Worm (Caenorhabditis elegans) whole organism, young adult: ENCODE data around the gene gly-14.
A peak's percentile ranks its signal among the peaks of the same experiment; 100 is the strongest.

Source experiments
- B0261.1 ChIP-seq: sonication (generic microtip); optimal IDR thresholded peaks from 2 replicates; lab custom pipeline; 2016; ENCODE audit warnings: mild to moderate bottlenecking, missing genetic modification characterization, moderate library complexity, missing compliant biosample characterization
- D2030.7 ChIP-seq: fragments of 200-800 bp; sonication (Bioruptor generic); IDR thresholded peaks from 2 replicates; pipeline ENCODE4 v1.3.6; 2022; ENCODE audit warnings: missing genetic modification reagents, missing genetic modification characterization, missing compliant biosample characterization
- F22D6.2 ChIP-seq: sonication (generic microtip); optimal IDR thresholded peaks from 2 replicates; lab custom pipeline; 2016; ENCODE audit warnings: mild to moderate bottlenecking, missing genetic modification characterization, missing compliant biosample characterization
- F33H1.4 ChIP-seq: fragments of 200-800 bp; sonication (Bioruptor generic); IDR thresholded peaks from 2 replicates; pipeline ENCODE4 v1.3.6; 2022; ENCODE audit warnings: missing genetic modification reagents, missing genetic modification characterization, missing compliant biosample characterization
- F37B4.10 ChIP-seq: fragments of 200-800 bp; sonication (Bioruptor generic); IDR thresholded peaks from 2 replicates; pipeline ENCODE4 v1.3.6; 2022; ENCODE audit warnings: missing genetic modification characterization, missing compliant biosample characterization
- F39B2.1 ChIP-seq: fragments of 200-800 bp; sonication (Bioruptor generic); IDR thresholded peaks from 2 replicates; pipeline ENCODE4 v1.3.6; 2022; ENCODE audit warnings: missing genetic modification reagents, missing genetic modification characterization, missing compliant biosample characterization
- Y53G8AR.9 ChIP-seq: fragments of 200-800 bp; sonication (Bioruptor generic); conservative IDR thresholded peaks from 2 replicates; pipeline ENCODE4 v1.3.6; 2022; ENCODE audit warnings: missing genetic modification reagents, missing genetic modification characterization, missing compliant biosample characterization
- ama-1 ChIP-seq, 3 experiments: fragments of 150-350 bp in 1 of 3; sonication (generic microtip) in 2 of 3; optimal IDR thresholded peaks; 2 replicates each; lab custom pipeline; 2014 to 2018; ENCODE audit warnings: missing biosample characterization in 2 of 3, missing genetic modification characterization in 2 of 3, missing genetic modification reagents in 2 of 3
- aptf-2 ChIP-seq: fragments of 200-800 bp; sonication (Bioruptor generic); conservative IDR thresholded peaks from 2 replicates; pipeline ENCODE4 v1.3.6; 2022; ENCODE audit warnings: missing genetic modification reagents, missing genetic modification characterization, missing compliant biosample characterization
- atf-7 ChIP-seq: sonication (generic microtip); optimal IDR thresholded peaks from 2 replicates; lab custom pipeline; 2017; ENCODE audit warnings: mild to moderate bottlenecking, missing genetic modification characterization, missing compliant biosample characterization
- attf-3 ChIP-seq: fragments of 200-800 bp; sonication (Bioruptor generic); conservative IDR thresholded peaks from 2 replicates; pipeline ENCODE4 v1.3.6; 2022; ENCODE audit warnings: missing genetic modification reagents, missing genetic modification characterization, missing compliant biosample characterization
- attf-5 ChIP-seq: fragments of 200-800 bp; sonication (Bioruptor generic); optimal IDR thresholded peaks from 2 replicates; lab custom pipeline; 2018; ENCODE audit warnings: mild to moderate bottlenecking, missing genetic modification characterization, missing compliant biosample characterization
- bed-1 ChIP-seq: fragments of 200-800 bp; sonication (Bioruptor generic); IDR thresholded peaks from 2 replicates; pipeline ENCODE4 v1.3.6; 2022; ENCODE audit warnings: missing genetic modification reagents, missing genetic modification characterization, missing compliant biosample characterization
- cebp-1 ChIP-seq, 2 experiments: fragments of 200-800 bp in 1 of 2; sonication (Bioruptor generic) in 1 of 2; sonication (generic microtip) in 1 of 2; IDR thresholded peaks in 1 of 2; optimal IDR thresholded peaks in 1 of 2; 2 replicates each; pipeline versions ENCODE4 v1.3.6 to Lab custom; 2017 to 2022; ENCODE audit warnings: missing compliant biosample characterization in 2 of 2, missing genetic modification characterization in 2 of 2, mild to moderate bottlenecking in 1 of 2, missing genetic modification reagents in 1 of 2, moderate library complexity in 1 of 2
- ceh-100 ChIP-seq: fragments of 200-800 bp; sonication (Bioruptor generic); IDR thresholded peaks from 2 replicates; pipeline ENCODE4 v1.3.6; 2022; ENCODE audit warnings: missing genetic modification reagents, missing genetic modification characterization, missing compliant biosample characterization
- ceh-79 ChIP-seq: sonication (generic microtip); optimal IDR thresholded peaks from 2 replicates; lab custom pipeline; 2017; ENCODE audit warnings: mild to moderate bottlenecking, missing genetic modification characterization, missing compliant biosample characterization
- chd-7 ChIP-seq: sonication (generic microtip); optimal IDR thresholded peaks from 2 replicates; lab custom pipeline; 2016; ENCODE audit warnings: mild to moderate bottlenecking, missing genetic modification characterization, moderate library complexity, missing compliant biosample characterization
- dpff-1 ChIP-seq: sonication (generic microtip); optimal IDR thresholded peaks from 2 replicates; lab custom pipeline; 2017; ENCODE audit warnings: mild to moderate bottlenecking, missing genetic modification characterization, missing compliant biosample characterization
- egl-18 ChIP-seq: fragments of 200-800 bp; sonication (Bioruptor generic); IDR thresholded peaks from 2 replicates; pipeline ENCODE4 v1.3.6; 2022; ENCODE audit warnings: missing genetic modification reagents, missing genetic modification characterization, missing compliant biosample characterization
- egl-44 ChIP-seq: fragments of 200-800 bp; sonication (Bioruptor generic); IDR thresholded peaks from 2 replicates; pipeline ENCODE4 v1.3.6; 2022; ENCODE audit warnings: missing genetic modification reagents, missing genetic modification characterization, missing compliant biosample characterization
- egrh-3 ChIP-seq: fragments of 200-800 bp; sonication (Bioruptor generic); IDR thresholded peaks from 2 replicates; pipeline ENCODE4 v1.3.6; 2022; ENCODE audit warnings: missing genetic modification reagents, missing genetic modification characterization, missing compliant biosample characterization
- fkh-3 ChIP-seq: sonication (generic microtip); optimal IDR thresholded peaks from 2 replicates; lab custom pipeline; 2016; ENCODE audit warnings: mild to moderate bottlenecking, missing genetic modification characterization, missing compliant biosample characterization
- hmg-20 ChIP-seq: fragments of 200-800 bp; sonication (Bioruptor generic); IDR thresholded peaks from 2 replicates; pipeline ENCODE4 v1.3.6; 2022; ENCODE audit warnings: missing genetic modification reagents, missing genetic modification characterization, missing compliant biosample characterization
- let-607 ChIP-seq, 2 experiments: fragments of 200-800 bp in 1 of 2; sonication (Bioruptor generic) in 1 of 2; sonication (generic microtip) in 1 of 2; optimal IDR thresholded peaks; 2 replicates each; lab custom pipeline; 2016 to 2018; ENCODE audit warnings: mild to moderate bottlenecking in 2 of 2, missing compliant biosample characterization in 2 of 2, missing genetic modification characterization in 2 of 2, moderate library complexity in 2 of 2, missing genotype in 1 of 2
- lin-40 ChIP-seq: sonication (generic microtip); optimal IDR thresholded peaks from 2 replicates; lab custom pipeline; 2016; ENCODE audit warnings: missing genetic modification characterization, mild to moderate bottlenecking, missing compliant biosample characterization, missing genotype, missing genetic modification reagents
- lin-54 ChIP-seq: fragments of 200-800 bp; sonication (Bioruptor generic); optimal IDR thresholded peaks from 2 replicates; lab custom pipeline; 2018; ENCODE audit warnings: mild to moderate bottlenecking, missing genetic modification characterization, missing compliant biosample characterization
- lir-1 ChIP-seq: fragments of 200-800 bp; sonication (Bioruptor generic); conservative IDR thresholded peaks from 2 replicates; pipeline ENCODE4 v1.3.6; 2022; ENCODE audit warnings: missing genetic modification reagents, missing genetic modification characterization, missing compliant biosample characterization
- lsy-27 ChIP-seq: sonication (generic microtip); optimal IDR thresholded peaks from 2 replicates; lab custom pipeline; 2017; ENCODE audit warnings: missing genetic modification characterization, mild to moderate bottlenecking, missing compliant biosample characterization, antibody characterized with exemption, missing genotype, borderline replicate concordance; ENCODE audit not compliant: insufficient read depth
- madf-6 ChIP-seq: fragments of 200-800 bp; sonication (Bioruptor generic); IDR thresholded peaks from 2 replicates; pipeline ENCODE4 v1.3.6; 2022; ENCODE audit warnings: missing genetic modification reagents, missing genetic modification characterization, missing compliant biosample characterization
- mcd-1 ChIP-seq: fragments of 200-800 bp; sonication (Bioruptor generic); IDR thresholded peaks from 2 replicates; pipeline ENCODE4 v1.3.6; 2022; ENCODE audit warnings: missing genetic modification reagents, missing genetic modification characterization, missing compliant biosample characterization
- nfyb-1 ChIP-seq: fragments of 200-800 bp; sonication (Bioruptor generic); IDR thresholded peaks from 2 replicates; pipeline ENCODE4 v1.3.6; 2022; ENCODE audit warnings: missing genetic modification reagents, missing genetic modification characterization, missing compliant biosample characterization
- nhr-179 ChIP-seq: sonication (generic microtip); optimal IDR thresholded peaks from 2 replicates; lab custom pipeline; 2016; ENCODE audit warnings: mild to moderate bottlenecking, missing genetic modification characterization, missing compliant biosample characterization
- nhr-90 ChIP-seq: sonication (generic microtip); optimal IDR thresholded peaks from 2 replicates; lab custom pipeline; 2016; ENCODE audit warnings: missing genotype, mild to moderate bottlenecking, missing genetic modification characterization, missing compliant biosample characterization
- pha-4 ChIP-seq: fragments of 150-350 bp; sonication (generic microtip); optimal IDR thresholded peaks from 2 replicates; lab custom pipeline; 2014; ENCODE audit warnings: missing biosample characterization, missing genetic modification reagents, missing genetic modification characterization
- rcor-1 ChIP-seq: fragments of 200-800 bp; sonication (Bioruptor generic); IDR thresholded peaks from 2 replicates; pipeline ENCODE4 v1.3.6; 2022; ENCODE audit warnings: missing genetic modification reagents, missing genetic modification characterization, missing compliant biosample characterization
- repo-1 ChIP-seq: sonication (generic microtip); optimal IDR thresholded peaks from 2 replicates; lab custom pipeline; 2017; ENCODE audit warnings: mild to moderate bottlenecking, missing genetic modification characterization, missing compliant biosample characterization
- rpc-1 ChIP-seq, 2 experiments: fragments of 150-350 bp in 1 of 2; sonication (generic microtip) in 1 of 2; optimal IDR thresholded peaks; 2 replicates each; lab custom pipeline; 2014 to 2018; ENCODE audit warnings: missing biosample characterization in 1 of 2, missing genetic modification characterization in 1 of 2, missing genetic modification reagents in 1 of 2, missing genotype in 1 of 2
- snpc-1.1 ChIP-seq: sonication (generic microtip); optimal IDR thresholded peaks from 2 replicates; lab custom pipeline; 2017; ENCODE audit warnings: missing genetic modification characterization, mild to moderate bottlenecking, missing compliant biosample characterization, antibody characterized with exemption, moderate library complexity, missing genotype, missing genetic modification reagents; ENCODE audit not compliant: insufficient read depth
- snpc-3.4 ChIP-seq: sonication (generic microtip); optimal IDR thresholded peaks from 2 replicates; lab custom pipeline; 2017; ENCODE audit warnings: missing genetic modification characterization, mild to moderate bottlenecking, missing compliant biosample characterization, antibody characterized with exemption, moderate library complexity, missing genotype, missing genetic modification reagents
- tbx-9 ChIP-seq: sonication (generic microtip); optimal IDR thresholded peaks from 2 replicates; lab custom pipeline; 2016; ENCODE audit warnings: borderline replicate concordance, missing genetic modification characterization, inconsistent platforms, missing compliant biosample characterization
- tlf-1 ChIP-seq: fragments of 200-800 bp; sonication (Bioruptor generic); optimal IDR thresholded peaks from 2 replicates; lab custom pipeline; 2018; ENCODE audit warnings: mild to moderate bottlenecking, missing genetic modification characterization, missing compliant biosample characterization
- zfh-2 ChIP-seq: fragments of 200-800 bp; sonication (Bioruptor generic); conservative IDR thresholded peaks from 2 replicates; pipeline ENCODE4 v1.3.6; 2022; ENCODE audit warnings: missing genetic modification reagents, missing genetic modification characterization, missing compliant biosample characterization
- ztf-18 ChIP-seq: sonication (generic microtip); optimal IDR thresholded peaks from 2 replicates; lab custom pipeline; 2016; ENCODE audit warnings: missing genotype, mild to moderate bottlenecking, missing genetic modification characterization, missing compliant biosample characterization
- ztf-25 ChIP-seq: fragments of 200-800 bp; sonication (Bioruptor generic); IDR thresholded peaks from 2 replicates; pipeline ENCODE4 v1.3.6; 2022; ENCODE audit warnings: missing genetic modification reagents, missing genetic modification characterization, missing compliant biosample characterization
- ztf-3 ChIP-seq: fragments of 200-800 bp; sonication (Bioruptor generic); optimal IDR thresholded peaks from 2 replicates; lab custom pipeline; 2018; ENCODE audit warnings: mild to moderate bottlenecking, missing genetic modification characterization, missing compliant biosample characterization
- ztf-6 ChIP-seq: fragments of 200-800 bp; sonication (Bioruptor generic); IDR thresholded peaks from 2 replicates; pipeline ENCODE4 v1.3.6; 2022; ENCODE audit warnings: missing genetic modification reagents, missing genetic modification characterization, missing compliant biosample characterization

The gly-14 gene

DNA sequence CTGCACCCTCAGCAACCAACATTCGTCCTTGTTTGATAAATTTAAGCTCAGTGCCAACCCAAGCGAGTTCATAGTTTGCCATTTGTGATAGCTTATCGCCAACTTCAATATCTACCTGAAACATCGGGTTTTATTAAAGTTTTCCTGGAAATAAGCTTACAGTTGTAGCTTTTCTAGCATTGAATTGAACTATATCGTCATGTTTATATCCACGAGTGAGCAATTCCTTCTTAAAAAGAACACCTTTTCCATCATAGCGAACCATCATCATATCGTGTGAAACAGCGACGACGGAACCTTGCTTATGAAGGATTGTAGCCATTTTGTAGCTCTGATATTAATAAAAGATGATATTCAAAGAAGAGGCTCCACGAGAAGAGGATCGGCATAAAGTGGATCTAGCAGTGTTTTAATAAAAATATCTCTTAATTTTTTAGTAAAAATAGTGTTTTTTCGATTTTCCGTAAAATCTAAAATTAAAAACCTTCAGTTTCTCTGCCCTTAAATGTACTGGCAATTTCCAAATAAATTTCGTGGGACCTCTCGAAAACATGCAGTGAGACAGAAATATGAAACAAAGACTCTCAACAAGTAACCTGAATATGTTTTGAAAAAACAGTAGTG, 9.3 kb upstream of the gly-14 start, which contains the start of gene M01F1.8 (continued):
- no peak for TF ChIP-seq ztf-3 (GFP tag; lab: Kevin White, UChicago)
- no peak for TF ChIP-seq tbx-9
- TF ChIP-seq F33H1.4 (GFP tag; lab: Robert Waterston, UW) = peak; percentile 22; the same call in 1 of the 2 replicates
- no peak for TF ChIP-seq egrh-3 (GFP tag; lab: Robert Waterston, UW)
- TF ChIP-seq Y53G8AR.9 (GFP tag; lab: Robert Waterston, UW) = 0 out of 2 replicates have a peak, but pooled peaks have one; percentile 16
- TF ChIP-seq dpff-1 (tag; lab: Kevin White, UChicago) = no peak
- no peak for TF ChIP-seq hmg-20 (GFP tag; lab: Robert Waterston, UW)
- no peak for TF ChIP-seq F22D6.2
- TF ChIP-seq egl-18 = no peak
- TF ChIP-seq ceh-79 (tag; lab: Kevin White, UChicago) = no peak
- TF ChIP-seq lir-1 (GFP tag; lab: Robert Waterston, UW) = no peak
- TF ChIP-seq snpc-3.4 (tag; lab: Kevin White, UChicago) = no peak
- TF ChIP-seq snpc-1.1 (tag; lab: Kevin White, UChicago) = no peak
- no peak for TF ChIP-seq lsy-27 (tag; lab: Kevin White, UChicago)
- no peak for TF ChIP-seq ztf-6 (GFP tag; lab: Robert Waterston, UW)
- no peak for TF ChIP-seq B0261.1 (tag; lab: Kevin White, UChicago)
- TF ChIP-seq atf-7 = no peak
- no peak for TF ChIP-seq attf-3 (GFP tag; lab: Robert Waterston, UW)
- TF ChIP-seq ztf-25 (GFP tag; lab: Robert Waterston, UW) = no peak
- no peak for TF ChIP-seq fkh-3
- TF ChIP-seq nhr-90 (tag; lab: Kevin White, UChicago) = no peak
- TF ChIP-seq zfh-2 (GFP tag; lab: Robert Waterston, UW) = no peak
- TF ChIP-seq bed-1 = no peak
- no peak for TF ChIP-seq pha-4 (tag; lab: Kevin White, UChicago)
- TF ChIP-seq lin-40 (tag; lab: Kevin White, UChicago) = no peak
- no peak for TF ChIP-seq let-607 (tag; optimal IDR thresholded peaks at IDR 0.05; lab: Kevin White, UChicago)
- TF ChIP-seq egl-44 (GFP tag; lab: Robert Waterston, UW) = no peak
- no peak for TF ChIP-seq repo-1
- TF ChIP-seq F37B4.10 = no peak
- TF ChIP-seq nhr-179 (tag; lab: Kevin White, UChicago) = no peak
- TF ChIP-seq, all 124 proteins: peak for 21

DNA sequence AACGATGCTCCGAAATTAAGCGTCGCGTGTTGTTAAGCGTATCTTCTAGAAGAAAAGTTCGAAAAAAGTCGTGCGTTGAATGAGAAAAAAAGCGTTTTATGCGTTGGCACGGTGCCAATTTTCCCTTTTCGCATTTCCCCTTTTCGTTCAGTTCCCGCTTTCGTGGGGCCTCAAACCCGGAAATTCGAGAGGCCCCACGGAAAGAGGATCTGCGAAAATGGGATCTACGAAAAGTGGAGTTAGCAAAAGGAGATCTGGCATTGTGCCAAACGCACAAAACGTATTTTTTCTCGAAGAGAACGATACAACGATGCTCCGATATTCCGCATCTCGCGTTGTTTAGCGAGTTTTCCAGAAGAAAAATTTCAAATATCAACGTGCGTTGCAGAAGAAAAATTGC, 6.8 kb upstream of the gly-14 start:
- peak; percentile 65 for TF ChIP-seq mcd-1 (GFP tag; lab: Robert Waterston, UW)
- 0 out of 2 replicates have a peak, but pooled peaks have one; percentile 20 for TF ChIP-seq D2030.7 (GFP tag; lab: Robert Waterston, UW)
- TF ChIP-seq ama-1 (optimal IDR thresholded peaks at IDR 0.05; lab: Kevin White, UChicago) = no peak
- no peak for TF ChIP-seq ama-1 (GFP tag; optimal IDR thresholded peaks at IDR 0.05; lab: Kevin White, UChicago)
- TF ChIP-seq ceh-100 (GFP tag; lab: Robert Waterston, UW) = peak; percentile 96
- no peak for TF ChIP-seq rcor-1 (GFP tag; lab: Robert Waterston, UW)
- TF ChIP-seq bed-1 = no peak
- peak; percentile 18 for TF ChIP-seq chd-7 (tag; lab: Kevin White, UChicago)
- TF ChIP-seq tlf-1 = no peak
- peak; percentile 12 for TF ChIP-seq attf-5 (GFP tag; lab: Kevin White, UChicago)
- peak; percentile 41 for TF ChIP-seq madf-6 (GFP tag; lab: Robert Waterston, UW)
- peak; percentile 11 for TF ChIP-seq lin-54 (GFP tag; lab: Kevin White, UChicago)
- TF ChIP-seq F33H1.4 (GFP tag; lab: Robert Waterston, UW) = 0 out of 2 replicates have a peak, but pooled peaks have one; percentile 28
- TF ChIP-seq cebp-1 (GFP tag; IDR thresholded peaks at IDR 0.05; lab: Robert Waterston, UW) = no peak
- TF ChIP-seq cebp-1 (tag; optimal IDR thresholded peaks at IDR 0.05; lab: Kevin White, UChicago) = peak; percentile 25
- TF ChIP-seq ztf-18 (tag; lab: Kevin White, UChicago) = peak; percentile 18
- TF ChIP-seq aptf-2 (GFP tag; lab: Robert Waterston, UW) = 0 out of 2 replicates have a peak, but pooled peaks have one; percentile 50
- no peak for TF ChIP-seq rpc-1 (optimal IDR thresholded peaks at IDR 0.05; lab: Kevin White, UChicago)
- TF ChIP-seq rpc-1 (tag; optimal IDR thresholded peaks at IDR 0.05; lab: Kevin White, UChicago) = no peak
- TF ChIP-seq nfyb-1 (GFP tag; lab: Robert Waterston, UW) = no peak
- no peak for TF ChIP-seq F39B2.1
